Worm (Caenorhabditis elegans): ENCODE data around the gene ZK488.6.

DNA sequence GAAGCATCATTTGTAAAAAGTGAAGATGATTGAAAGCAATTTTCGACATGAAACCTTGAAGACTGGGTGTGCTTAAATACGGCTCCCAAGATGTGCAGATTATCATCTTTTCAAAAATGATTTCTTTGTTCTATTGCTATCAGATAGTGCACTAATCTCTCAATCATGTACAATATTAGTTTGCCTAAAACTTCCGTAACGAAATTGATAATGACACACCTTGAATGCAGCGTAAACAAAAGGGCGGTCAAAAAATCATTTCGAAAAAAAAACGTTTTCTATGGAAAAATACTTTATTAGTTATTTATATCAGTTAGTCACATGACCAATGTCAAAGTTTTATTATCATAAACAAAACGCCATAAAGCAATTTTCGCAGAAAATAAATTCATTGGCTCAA lies 32.6 kb downstream of the ZK488.6 start, which contains the start of gene F48G7.5:
- TF ChIP-seq him-1 (tag; optimal IDR thresholded peaks at IDR 0.05) (no peak), dao-5 (tag; optimal IDR thresholded peaks at IDR 0.05) (no peak), W03F9.2 (tag; optimal IDR thresholded peaks at IDR 0.05) (no peak)
